Worm (Caenorhabditis elegans) whole organism, L4 larva: ENCODE measurements around the gene iglr-1.

Experiments used
- F26F4.8 ChIP-seq: fragments of 200-800 bp; sonication (Bioruptor generic); conservative IDR thresholded peaks from 2 replicates; pipeline ENCODE4 v1.3.6; 2022; ENCODE audit warnings: missing genetic modification characterization, missing compliant biosample characterization
- F37D6.2 ChIP-seq: sonication (generic microtip); optimal IDR thresholded peaks from 2 replicates; lab custom pipeline; 2016; ENCODE audit warnings: mild to moderate bottlenecking, missing genetic modification characterization, missing compliant biosample characterization
- ZK337.2 ChIP-seq: fragments of 200-800 bp; sonication (Bioruptor generic); IDR thresholded peaks from 2 replicates; pipeline ENCODE4 v1.3.6; 2022; ENCODE audit warnings: missing genetic modification reagents, missing genetic modification characterization, missing compliant biosample characterization
- ZK546.5 ChIP-seq, 2 experiments: sonication (generic microtip); optimal IDR thresholded peaks; 2 replicates each; lab custom pipeline; 2017; ENCODE audit warnings: missing biosample characterization in 2 of 2, missing genetic modification characterization in 2 of 2
- aha-1 ChIP-seq: fragments of 150-350 bp; peaks from one replicate; lab custom pipeline; 2014; ENCODE audit warnings: missing biosample characterization, missing genetic modification characterization
- ama-1 ChIP-seq: fragments of 150-350 bp; optimal IDR thresholded peaks from 2 replicates; lab custom pipeline; 2014; ENCODE audit warnings: inconsistent platforms, mixed read lengths
- arid-1 ChIP-seq: fragments of 200-800 bp; sonication (Bioruptor generic); conservative IDR thresholded peaks from 2 replicates; pipeline ENCODE4 v1.3.6; 2022; ENCODE audit warnings: missing genetic modification reagents, missing genetic modification characterization, missing compliant biosample characterization
- ceh-20 ChIP-seq: fragments of 200-800 bp; sonication (Bioruptor generic); IDR thresholded peaks from 2 replicates; pipeline ENCODE4 v1.3.6; 2022; ENCODE audit warnings: missing genetic modification reagents, missing genetic modification characterization, missing compliant biosample characterization
- ceh-32 ChIP-seq: sonication (generic microtip); optimal IDR thresholded peaks from 2 replicates; lab custom pipeline; 2016; ENCODE audit warnings: mild to moderate bottlenecking, missing genetic modification characterization, missing compliant biosample characterization; ENCODE audit not compliant: poor library complexity
- ceh-62 ChIP-seq: sonication (generic microtip); optimal IDR thresholded peaks from 2 replicates; lab custom pipeline; 2017; ENCODE audit warnings: missing biosample characterization, missing genetic modification characterization
- daf-19 ChIP-seq: fragments of 200-800 bp; sonication (Bioruptor generic); conservative IDR thresholded peaks from 2 replicates; pipeline ENCODE4 v1.3.6; 2022; ENCODE audit warnings: missing genetic modification characterization, missing compliant biosample characterization
- daf-8 ChIP-seq: fragments of 200-800 bp; sonication (Bioruptor generic); IDR thresholded peaks from 2 replicates; pipeline ENCODE4 v1.3.6; 2022; ENCODE audit warnings: missing genetic modification characterization, missing compliant biosample characterization
- duxl-1 ChIP-seq: sonication (generic microtip); optimal IDR thresholded peaks from 2 replicates; lab custom pipeline; 2016; ENCODE audit warnings: mild to moderate bottlenecking, missing genetic modification characterization, moderate library complexity, missing compliant biosample characterization; ENCODE audit not compliant: poor library complexity
- hif-1 ChIP-seq, 2 experiments: sonication (generic microtip); optimal IDR thresholded peaks; 2 replicates each; lab custom pipeline; 2016 to 2017; ENCODE audit warnings: missing compliant biosample characterization in 2 of 2, missing genetic modification characterization in 2 of 2, missing genetic modification reagents in 2 of 2, missing genotype in 2 of 2, mild to moderate bottlenecking in 1 of 2
- lim-7 ChIP-seq: fragments of 200-800 bp; sonication (Bioruptor generic); IDR thresholded peaks from 2 replicates; pipeline ENCODE4 v1.3.6; 2022; ENCODE audit warnings: missing genetic modification characterization, missing compliant biosample characterization
- lin-1 ChIP-seq: fragments of 200-800 bp; sonication (Bioruptor generic); IDR thresholded peaks from 2 replicates; pipeline ENCODE4 v1.3.6; 2022; ENCODE audit warnings: missing genetic modification reagents, missing genetic modification characterization, missing compliant biosample characterization
- lin-15B ChIP-seq: fragments of 150-350 bp; sonication (generic microtip); optimal IDR thresholded peaks from 3 replicates; lab custom pipeline; 2014; ENCODE audit warnings: missing biosample characterization, missing genetic modification characterization
- lin-29 ChIP-seq: fragments of 200-800 bp; sonication (Bioruptor generic); IDR thresholded peaks from 2 replicates; pipeline ENCODE4 v1.3.6; 2022; ENCODE audit warnings: missing genetic modification reagents, missing genetic modification characterization, missing compliant biosample characterization
- lin-38 ChIP-seq: fragments of 200-800 bp; sonication (Bioruptor generic); IDR thresholded peaks from 2 replicates; pipeline ENCODE4 v1.3.6; 2022; ENCODE audit warnings: missing genetic modification reagents, missing genetic modification characterization, missing compliant biosample characterization
- lsy-2 ChIP-seq, 2 experiments: fragments of 150-350 bp in 1 of 2; sonication (generic microtip) in 1 of 2; optimal IDR thresholded peaks; 2 replicates each; lab custom pipeline; 2014 to 2017; ENCODE audit warnings: missing biosample characterization in 2 of 2, missing genetic modification characterization in 2 of 2
- madf-5 ChIP-seq, 2 experiments: fragments of 200-800 bp; sonication (Bioruptor generic); IDR thresholded peaks; 2 replicates each; pipeline ENCODE4 v1.3.6; 2022; ENCODE audit warnings: missing compliant biosample characterization in 2 of 2, missing genetic modification characterization in 2 of 2
- mep-1 ChIP-seq: fragments of 150-350 bp; sonication (generic microtip); optimal IDR thresholded peaks from 3 replicates; lab custom pipeline; 2014; ENCODE audit warnings: missing biosample characterization, missing genetic modification characterization
- mxl-3 ChIP-seq: fragments of 200-800 bp; sonication (Bioruptor generic); optimal IDR thresholded peaks from 2 replicates; lab custom pipeline; 2018; ENCODE audit warnings: mild to moderate bottlenecking, missing genetic modification characterization, missing compliant biosample characterization
- nhr-237 ChIP-seq: sonication (generic microtip); optimal IDR thresholded peaks from 2 replicates; lab custom pipeline; 2017; ENCODE audit warnings: missing biosample characterization, missing genetic modification characterization
- nhr-48 ChIP-seq: sonication (generic microtip); optimal IDR thresholded peaks from 2 replicates; lab custom pipeline; 2016; ENCODE audit warnings: mild to moderate bottlenecking, missing genetic modification characterization, missing compliant biosample characterization
- nhr-76 ChIP-seq: fragments of 150-350 bp; optimal IDR thresholded peaks from 2 replicates; lab custom pipeline; 2014; ENCODE audit warnings: missing biosample characterization, missing genetic modification characterization
- php-3 ChIP-seq: fragments of 200-800 bp; sonication (Bioruptor generic); IDR thresholded peaks from 2 replicates; pipeline ENCODE4 v1.3.6; 2022; ENCODE audit warnings: missing genetic modification reagents, missing genetic modification characterization, missing compliant biosample characterization
- set-16 ChIP-seq: fragments of 200-800 bp; sonication (Bioruptor generic); IDR thresholded peaks from 2 replicates; pipeline ENCODE4 v1.3.6; 2022; ENCODE audit warnings: missing genetic modification reagents, missing genetic modification characterization, missing compliant biosample characterization
- snpc-1.2 ChIP-seq: fragments of 200-800 bp; sonication (Bioruptor generic); IDR thresholded peaks from 2 replicates; pipeline ENCODE4 v1.3.6; 2022; ENCODE audit warnings: missing genetic modification reagents, missing genetic modification characterization, missing compliant biosample characterization
- unc-130 ChIP-seq: sonication (generic microtip); optimal IDR thresholded peaks from 2 replicates; lab custom pipeline; 2016; ENCODE audit warnings: missing genetic modification reagents, missing genetic modification characterization, missing compliant biosample characterization
- unc-39 ChIP-seq: sonication (generic microtip); optimal IDR thresholded peaks from 2 replicates; lab custom pipeline; 2017; ENCODE audit warnings: missing biosample characterization, missing genetic modification characterization
- unc-62 ChIP-seq, 3 experiments: fragments of 150-350 bp in 1 of 3; sonication (generic microtip); optimal IDR thresholded peaks in 2 of 3; peaks in 1 of 3; 1 replicate in 1 of 3; 2 replicates in 2 of 3; lab custom pipeline; 2014 to 2017; ENCODE audit warnings: missing biosample characterization in 3 of 3, missing genetic modification characterization in 3 of 3, missing genetic modification reagents in 3 of 3, missing genotype in 1 of 3
- zfp-3 ChIP-seq: fragments of 200-800 bp; sonication (Bioruptor generic); conservative IDR thresholded peaks from 2 replicates; pipeline ENCODE4 v1.3.6; 2022; ENCODE audit warnings: missing genetic modification reagents, missing genetic modification characterization, missing compliant biosample characterization
- zip-11 ChIP-seq: fragments of 200-800 bp; sonication (Bioruptor generic); IDR thresholded peaks from 2 replicates; pipeline ENCODE4 v1.3.6; 2022; ENCODE audit warnings: missing genetic modification characterization, missing compliant biosample characterization
- zip-2 ChIP-seq: fragments of 150-350 bp; optimal IDR thresholded peaks from 2 replicates; lab custom pipeline; 2014; ENCODE audit warnings: missing biosample characterization, missing genetic modification characterization

Gene iglr-1

DNA sequence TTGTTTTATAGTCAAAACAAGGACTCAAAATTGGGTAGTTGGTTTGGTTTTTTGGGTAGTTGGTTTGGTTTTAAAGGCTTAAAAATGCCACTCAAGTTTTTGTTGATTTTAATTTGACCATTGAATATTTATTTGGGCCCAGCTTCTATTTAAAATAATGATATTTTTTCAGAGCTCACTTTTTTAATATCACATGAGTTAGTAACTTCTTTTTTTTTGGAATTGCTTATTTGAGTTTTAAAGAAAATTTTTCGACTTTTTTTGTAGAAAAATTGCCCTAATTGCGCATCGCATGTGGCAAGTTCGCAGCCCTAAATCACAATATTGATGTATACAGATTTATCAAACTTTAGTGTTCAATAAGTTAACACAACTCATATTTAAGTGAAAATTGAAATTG, 44.6 kb upstream of the iglr-1 start:
- TF ChIP-seq unc-62 (GFP tag; optimal IDR thresholded peaks at IDR 0.05 in 1 of 2; lab: Kevin White, UChicago) (peak in 1 of 2 experiments; percentile 93), unc-62 (tag; optimal IDR thresholded peaks at IDR 0.05; lab: Kevin White, UChicago) (no peak), ZK337.2 (no peak)
- TF ChIP-seq, all 104 proteins: peak for 1

DNA sequence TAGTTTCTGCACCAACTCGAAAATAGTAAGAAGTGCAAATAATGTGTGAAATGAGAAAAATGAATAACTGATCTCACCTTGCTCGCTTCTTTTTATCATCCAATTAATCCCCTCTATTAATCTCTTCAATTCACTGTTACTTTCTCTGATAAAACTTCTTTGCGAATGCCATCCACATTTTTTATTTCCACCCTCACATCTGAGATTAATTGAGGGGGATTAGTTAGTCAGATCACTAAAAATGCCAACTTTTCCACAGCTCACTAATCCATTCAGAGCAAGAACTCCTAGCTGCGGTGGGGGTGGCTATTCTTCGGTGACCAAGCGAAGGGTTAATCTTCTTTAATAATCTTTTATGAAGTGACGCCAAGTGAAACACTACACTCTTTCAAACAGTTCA, 43.6 kb upstream of the iglr-1 start, which contains the start of gene dsc-1:
dsc-1 (minus strand) TSS at position 46 of the 400 bp plus-strand sequence.
- no peak for TF ChIP-seq ceh-32 (tag; lab: Kevin White, UChicago)
- TF ChIP-seq lin-15B: no peak
- TF ChIP-seq lin-29 (GFP tag; lab: Robert Waterston, UW): no peak
- no peak for TF ChIP-seq ZK337.2
- no peak for TF ChIP-seq hif-1 (tag; optimal IDR thresholded peaks at IDR 0.05; lab: Kevin White, UChicago)
- TF ChIP-seq F26F4.8 (GFP tag; lab: Robert Waterston, UW): no peak
- no peak for TF ChIP-seq zip-2 (tag; lab: Kevin White, UChicago)
- no peak for TF ChIP-seq daf-19 (GFP tag; lab: Robert Waterston, UW)
- TF ChIP-seq ceh-62 (tag; lab: Kevin White, UChicago): no peak
- no peak for TF ChIP-seq ZK546.5 (tag; optimal IDR thresholded peaks at IDR 0.05; lab: Kevin White, UChicago)
- TF ChIP-seq php-3 (GFP tag; lab: Robert Waterston, UW): no peak

ce11 chrX:15027997-15028396, 36.8 kb upstream of the iglr-1 start:
- TF ChIP-seq zip-11 (GFP tag; lab: Robert Waterston, UW) (no peak), lin-38 (GFP tag; lab: Robert Waterston, UW) (no peak), lin-1 (GFP tag; lab: Robert Waterston, UW) (no peak), ceh-32 (tag; lab: Kevin White, UChicago) (no peak), ama-1 (lab: Kevin White, UChicago) (no peak), ZK337.2 (no peak), unc-39 (no peak), nhr-76 (no peak), zfp-3 (GFP tag; lab: Robert Waterston, UW) (no peak)
- TF ChIP-seq, all 104 proteins: peak for 0

DNA sequence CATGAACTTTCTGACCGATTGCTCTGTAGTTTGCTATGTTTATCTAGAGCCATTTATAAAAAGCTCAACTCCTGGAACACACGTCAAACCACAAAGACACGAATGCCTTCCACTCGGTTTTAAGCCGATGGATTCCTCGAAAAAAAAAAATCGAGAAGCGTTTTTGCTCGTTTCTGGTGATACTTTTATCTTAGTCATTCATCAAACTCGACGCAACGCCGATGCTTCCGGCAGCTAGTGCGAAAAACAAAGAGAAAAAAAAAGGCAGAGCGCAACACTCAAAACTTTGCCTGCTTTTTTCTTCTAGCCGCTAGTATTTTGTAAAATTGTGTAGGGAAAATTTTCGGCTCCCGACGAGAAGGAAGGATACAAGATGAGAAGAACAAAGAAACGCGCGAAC, 36.4 kb upstream of the iglr-1 start:
- TF ChIP-seq unc-62 (GFP tag; optimal IDR thresholded peaks at IDR 0.05 in 1 of 2; lab: Kevin White, UChicago) (peak in 1 of 2 experiments; percentile 93), unc-62 (tag; optimal IDR thresholded peaks at IDR 0.05; lab: Kevin White, UChicago) (no peak), lsy-2 (tag; optimal IDR thresholded peaks at IDR 0.05; lab: Kevin White, UChicago) (peak in 1 of 2 experiments; percentile 26), unc-130 (no peak), aha-1 (tag; lab: Kevin White, UChicago) (peak; percentile 50), mep-1 (tag; lab: Kevin White, UChicago) (peak; percentile 16), arid-1 (no peak), ceh-20 (peak; percentile 56; the same call in 1 of the 2 replicates)

ce11 chrX:15026008-15026407, 34.8 kb upstream of the iglr-1 start, which contains the start of gene seb-3:
seb-3 (plus strand) TSS chrX:15026308.
- TF ChIP-seq madf-5 (GFP tag; IDR thresholded peaks at IDR 0.05; lab: Robert Waterston, UW) (no peak), lsy-2 (tag; optimal IDR thresholded peaks at IDR 0.05; lab: Kevin White, UChicago) (no peak), nhr-237 (tag; lab: Kevin White, UChicago) (no peak), arid-1 (no peak), ceh-20 (no peak), F37D6.2 (no peak), lin-1 (GFP tag; lab: Robert Waterston, UW) (no peak), daf-8 (GFP tag; lab: Robert Waterston, UW) (no peak), nhr-48 (tag; lab: Kevin White, UChicago) (no peak), aha-1 (tag; lab: Kevin White, UChicago) (no peak), mxl-3 (GFP tag; lab: Kevin White, UChicago) (no peak), lim-7 (GFP tag; lab: Robert Waterston, UW) (no peak), ZK337.2 (no peak), snpc-1.2 (GFP tag; lab: Robert Waterston, UW) (no peak), set-16 (GFP tag; lab: Robert Waterston, UW) (no peak), duxl-1 (no peak)
